Worm (Caenorhabditis elegans) whole organism, late embryonic: ENCODE results near the gene C38D4.10.

Source experiments
- C08G9.2 ChIP-seq: sonication (generic microtip); optimal IDR thresholded peaks from 2 replicates; lab custom pipeline; 2016; ENCODE audit warnings: mild to moderate bottlenecking, missing genetic modification characterization, moderate library complexity, missing compliant biosample characterization
- F13H6.1 ChIP-seq: sonication (generic microtip); optimal IDR thresholded peaks from 2 replicates; lab custom pipeline; 2016; ENCODE audit warnings: missing genetic modification characterization, missing compliant biosample characterization
- K02D7.2 ChIP-seq: sonication (generic microtip); optimal IDR thresholded peaks from 2 replicates; lab custom pipeline; 2017; ENCODE audit warnings: mild to moderate bottlenecking, missing genetic modification characterization, missing compliant biosample characterization
- ceh-14 ChIP-seq: sonication (generic microtip); optimal IDR thresholded peaks from 2 replicates; lab custom pipeline; 2016; ENCODE audit warnings: missing genotype, missing genetic modification characterization, missing compliant biosample characterization
- ceh-19 ChIP-seq: fragments of 200-800 bp; sonication (Bioruptor generic); optimal IDR thresholded peaks from 2 replicates; lab custom pipeline; 2018; ENCODE audit warnings: mild to moderate bottlenecking, missing genetic modification characterization, missing compliant biosample characterization
- ceh-31 ChIP-seq: sonication (generic microtip); optimal IDR thresholded peaks from 2 replicates; lab custom pipeline; 2016; ENCODE audit warnings: missing genetic modification characterization, missing compliant biosample characterization
- ceh-34 ChIP-seq: sonication (generic microtip); optimal IDR thresholded peaks from 2 replicates; lab custom pipeline; 2016; ENCODE audit warnings: mild to moderate bottlenecking, missing genetic modification characterization, missing compliant biosample characterization
- ceh-48 ChIP-seq: sonication (generic microtip); optimal IDR thresholded peaks from 2 replicates; lab custom pipeline; 2016; ENCODE audit warnings: missing genetic modification characterization, inconsistent platforms, missing compliant biosample characterization
- dmd-4 ChIP-seq: sonication (generic microtip); optimal IDR thresholded peaks from 2 replicates; lab custom pipeline; 2016; ENCODE audit warnings: borderline replicate concordance, missing genetic modification characterization, missing compliant biosample characterization
- fax-1 ChIP-seq: sonication (generic microtip); optimal IDR thresholded peaks from 2 replicates; lab custom pipeline; 2016; ENCODE audit warnings: missing genotype, missing genetic modification characterization, missing compliant biosample characterization
- mec-3 ChIP-seq: sonication (generic microtip); optimal IDR thresholded peaks from 2 replicates; lab custom pipeline; 2016; ENCODE audit warnings: borderline replicate concordance, missing genetic modification characterization, missing compliant biosample characterization
- unc-55 ChIP-seq: sonication (generic microtip); optimal IDR thresholded peaks from 2 replicates; lab custom pipeline; 2017; ENCODE audit warnings: missing biosample characterization, missing genetic modification reagents, missing genetic modification characterization
- ztf-16 ChIP-seq: sonication (generic microtip); optimal IDR thresholded peaks from 2 replicates; lab custom pipeline; 2017; ENCODE audit warnings: missing genetic modification characterization, missing compliant biosample characterization

DNA sequence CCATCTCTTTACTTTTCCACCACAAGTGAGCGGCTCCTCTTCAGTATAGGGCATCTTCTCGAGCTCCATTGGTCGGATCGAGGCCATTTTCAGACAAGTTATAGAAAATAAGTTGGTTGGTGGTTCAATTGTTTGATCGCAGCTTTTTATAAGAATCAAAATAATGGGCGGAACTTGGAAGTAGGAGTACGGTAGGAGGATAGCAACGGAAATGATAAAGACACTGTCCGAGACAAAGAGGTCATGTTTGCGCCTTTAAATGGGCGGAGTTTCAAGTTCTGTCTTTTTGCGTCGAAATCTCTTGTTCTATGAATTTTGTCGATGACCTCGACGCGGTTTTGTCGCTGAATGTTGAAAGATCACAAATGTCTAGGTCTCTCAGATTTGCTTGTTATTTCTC is 39.8 kb downstream of the C38D4.10 start, which contains the start of gene F26A1.8:
- no peak for TF ChIP-seq ceh-34
- no peak for TF ChIP-seq ceh-14 (tag; lab: Kevin White, UChicago)
- no peak for TF ChIP-seq K02D7.2 (tag; lab: Kevin White, UChicago)
- TF ChIP-seq ceh-48 (tag; lab: Kevin White, UChicago): no peak
- TF ChIP-seq ceh-31 (tag; lab: Kevin White, UChicago): no peak
- no peak for TF ChIP-seq unc-55 (GFP tag; lab: Kevin White, UChicago)
- TF ChIP-seq F13H6.1 (tag; lab: Kevin White, UChicago): no peak
- no peak for TF ChIP-seq dmd-4 (tag; lab: Kevin White, UChicago)
- no peak for TF ChIP-seq C08G9.2 (tag; lab: Kevin White, UChicago)
- no peak for TF ChIP-seq fax-1 (tag; lab: Kevin White, UChicago)
- no peak for TF ChIP-seq ceh-19 (GFP tag; lab: Kevin White, UChicago)
- TF ChIP-seq mec-3 (tag; lab: Kevin White, UChicago): no peak
- no peak for TF ChIP-seq ztf-16
